Fruit fly (Drosophila melanogaster) whole organism, embryonic: Measurements from ENCODE around the gene CG4297.

Experiments
- Asciz ChIP-seq: fragments of 200-800 bp; sonication (Bioruptor generic); optimal IDR thresholded peaks from 2 replicates; lab custom pipeline; 2017; ENCODE audit warnings: missing biosample characterization, mild to moderate bottlenecking, missing genetic modification characterization, missing genetic modification reagents
- Blimp-1 ChIP-seq: fragments of 200-800 bp; sonication (Bioruptor generic); optimal IDR thresholded peaks from 3 replicates; lab custom pipeline; 2018; ENCODE audit warnings: missing biosample characterization, missing genetic modification characterization, mild to moderate bottlenecking, moderate library complexity, missing genetic modification reagents
- CG10267 ChIP-seq: fragments of 200-800 bp; sonication (Bioruptor generic); optimal IDR thresholded peaks from 2 replicates; lab custom pipeline; 2018; ENCODE audit warnings: missing biosample characterization, mild to moderate bottlenecking, missing genetic modification characterization, moderate library complexity
- CG10321 ChIP-seq: fragments of 200-800 bp; sonication (Bioruptor generic); IDR thresholded peaks from 2 replicates; pipeline ENCODE4 v1.3.6; 2022; ENCODE audit warnings: missing biosample characterization, missing genetic modification characterization
- CG10366 ChIP-seq: fragments of 200-800 bp; sonication (Bioruptor generic); IDR thresholded peaks from 2 replicates; pipeline ENCODE4 v1.3.6; 2022; ENCODE audit warnings: missing biosample characterization, missing genetic modification characterization
- CG10543 ChIP-seq: fragments of 200-800 bp; sonication (Bioruptor generic); optimal IDR thresholded peaks from 3 replicates; lab custom pipeline; 2017; ENCODE audit warnings: missing biosample characterization, mild to moderate bottlenecking, missing genetic modification characterization, moderate library complexity
- CG1233 ChIP-seq: fragments of 200-800 bp; sonication (Bioruptor generic); optimal IDR thresholded peaks from 4 replicates; lab custom pipeline; 2018; ENCODE audit warnings: missing biosample characterization, mild to moderate bottlenecking, missing genetic modification characterization
- CG14050 ChIP-seq: fragments of 200-800 bp; sonication (Bioruptor generic); IDR thresholded peaks from 3 replicates; pipeline ENCODE4 v1.3.6; 2022; ENCODE audit warnings: missing biosample characterization, missing genetic modification characterization
- CG15479 ChIP-seq: fragments of 200-800 bp; sonication (Bioruptor generic); optimal IDR thresholded peaks from 3 replicates; lab custom pipeline; 2019; ENCODE audit warnings: missing biosample characterization, mild to moderate bottlenecking, missing genetic modification characterization, moderate library complexity
- CG1603 ChIP-seq: fragments of 200-800 bp; sonication (Bioruptor generic); optimal IDR thresholded peaks from 2 replicates; lab custom pipeline; 2019; ENCODE audit warnings: missing biosample characterization, mild to moderate bottlenecking, missing genetic modification characterization, moderate library complexity
- CG1832 ChIP-seq: fragments of 200-800 bp; sonication (Bioruptor generic); optimal IDR thresholded peaks from 2 replicates; lab custom pipeline; 2017; ENCODE audit warnings: missing biosample characterization, mild to moderate bottlenecking, missing genetic modification characterization, inconsistent platforms
- CG2712 ChIP-seq: fragments of 200-800 bp; optimal IDR thresholded peaks from 3 replicates; lab custom pipeline; 2019; ENCODE audit warnings: missing biosample characterization, mild to moderate bottlenecking, missing genetic modification characterization, moderate library complexity
- CG32532 ChIP-seq: fragments of 200-800 bp; sonication (Bioruptor generic); IDR thresholded peaks from 2 replicates; pipeline ENCODE4 v1.3.6; 2022; ENCODE audit warnings: missing biosample characterization, missing genetic modification characterization
- CG34422 ChIP-seq: fragments of 200-800 bp; sonication (Bioruptor generic); IDR thresholded peaks from 3 replicates; pipeline ENCODE4 v1.3.6; 2022; ENCODE audit warnings: missing biosample characterization, missing genetic modification characterization
- CG4360 ChIP-seq: fragments of 200-800 bp; sonication (Bioruptor generic); IDR thresholded peaks from 2 replicates; pipeline ENCODE4 v1.3.6; 2022; ENCODE audit warnings: missing biosample characterization, missing genetic modification characterization
- CG4730 ChIP-seq: fragments of 200-800 bp; sonication (Bioruptor generic); IDR thresholded peaks from 2 replicates; pipeline ENCODE4 v1.3.6; 2022; ENCODE audit warnings: missing biosample characterization, missing genetic modification characterization
- CG7928 ChIP-seq: fragments of 200-800 bp; sonication (Bioruptor generic); optimal IDR thresholded peaks from 2 replicates; lab custom pipeline; 2017; ENCODE audit warnings: missing biosample characterization, mild to moderate bottlenecking, missing genetic modification characterization
- Deaf1 ChIP-seq: fragments of 200-800 bp; optimal IDR thresholded peaks from 3 replicates; lab custom pipeline; 2019; ENCODE audit warnings: missing biosample characterization, mild to moderate bottlenecking, missing genetic modification characterization, moderate library complexity
- Med ChIP-seq: fragments of 200-800 bp; sonication (Bioruptor generic); peaks from one replicate; lab custom pipeline; 2016; ENCODE audit warnings: missing biosample characterization, missing genetic modification characterization, mild to moderate bottlenecking, inconsistent platforms, moderate library complexity
- Mrtf ChIP-seq: fragments of 200-800 bp; sonication (Bioruptor generic); IDR thresholded peaks from 3 replicates; pipeline ENCODE4 v1.3.6; 2022; ENCODE audit warnings: missing biosample characterization, missing genetic modification characterization
- Nf-YB ChIP-seq: fragments of 200-800 bp; sonication (Bioruptor generic); optimal IDR thresholded peaks from 3 replicates; lab custom pipeline; 2019; ENCODE audit warnings: missing biosample characterization, mild to moderate bottlenecking, missing genetic modification characterization, moderate library complexity
- Nf-YC ChIP-seq: fragments of 200-800 bp; optimal IDR thresholded peaks from 3 replicates; lab custom pipeline; 2019; ENCODE audit warnings: missing biosample characterization, mild to moderate bottlenecking, missing genetic modification characterization, moderate library complexity
- Sox102F ChIP-seq: fragments of 200-800 bp; sonication (Bioruptor generic); optimal IDR thresholded peaks from 2 replicates; lab custom pipeline; 2018; ENCODE audit warnings: missing biosample characterization, mild to moderate bottlenecking, missing genetic modification characterization, moderate library complexity
- abd-A ChIP-seq: fragments of 200-800 bp; sonication (Bioruptor generic); optimal IDR thresholded peaks from 3 replicates; lab custom pipeline; 2019; ENCODE audit warnings: missing biosample characterization, mild to moderate bottlenecking, missing genetic modification characterization, moderate library complexity
- ac ChIP-seq: fragments of 200-800 bp; sonication (Bioruptor generic); optimal IDR thresholded peaks from 3 replicates; lab custom pipeline; 2017; ENCODE audit warnings: missing biosample characterization, mild to moderate bottlenecking, missing genetic modification characterization
- ase ChIP-seq: fragments of 200-800 bp; sonication (Bioruptor generic); IDR thresholded peaks from 3 replicates; pipeline ENCODE4 v1.3.6; 2022; ENCODE audit warnings: missing biosample characterization, missing genetic modification characterization
- cg ChIP-seq: fragments of 200-800 bp; sonication (Bioruptor generic); optimal IDR thresholded peaks from 3 replicates; lab custom pipeline; 2019; ENCODE audit warnings: missing biosample characterization, mild to moderate bottlenecking, missing genetic modification characterization, moderate library complexity
- dysf ChIP-seq: fragments of 200-800 bp; sonication (Bioruptor generic); IDR thresholded peaks from 3 replicates; pipeline ENCODE4 v1.3.6; 2022; ENCODE audit warnings: missing biosample characterization, missing genetic modification characterization
- en ChIP-seq: fragments of 200-800 bp; sonication (Bioruptor generic); optimal IDR thresholded peaks from 2 replicates; lab custom pipeline; 2016; ENCODE audit warnings: missing biosample characterization, missing genetic modification characterization
- fd3F ChIP-seq: fragments of 200-800 bp; sonication (Bioruptor generic); optimal IDR thresholded peaks from 2 replicates; lab custom pipeline; 2018; ENCODE audit warnings: missing biosample characterization, mild to moderate bottlenecking, missing genetic modification characterization, moderate library complexity
- gem ChIP-seq: fragments of 200-800 bp; sonication (Bioruptor generic); optimal IDR thresholded peaks from 2 replicates; lab custom pipeline; 2019; ENCODE audit warnings: missing biosample characterization, mild to moderate bottlenecking, missing genetic modification characterization, moderate library complexity
- grn ChIP-seq: fragments of 200-800 bp; sonication (Bioruptor generic); optimal IDR thresholded peaks from 3 replicates; lab custom pipeline; 2017; ENCODE audit warnings: missing biosample characterization, missing genetic modification characterization
- ken ChIP-seq: fragments of 200-800 bp; sonication (Bioruptor generic); IDR thresholded peaks from 3 replicates; pipeline ENCODE4 v1.3.6; 2022; ENCODE audit warnings: missing biosample characterization, missing genetic modification characterization
- lbe ChIP-seq: fragments of 200-800 bp; sonication (Bioruptor generic); optimal IDR thresholded peaks from 2 replicates; lab custom pipeline; 2016; ENCODE audit warnings: missing biosample characterization, mild to moderate bottlenecking, missing genetic modification characterization
- oc ChIP-seq: fragments of 200-800 bp; sonication (Bioruptor generic); optimal IDR thresholded peaks from 2 replicates; lab custom pipeline; 2018; ENCODE audit warnings: missing biosample characterization, mild to moderate bottlenecking, missing genetic modification characterization, moderate library complexity
- pan ChIP-seq, 4 experiments: fragments of >200 bp in 3 of 4; fragments of 200-800 bp in 1 of 4; sonication (Bioruptor generic) in 1 of 4; optimal IDR thresholded peaks in 3 of 4; IDR thresholded peaks in 1 of 4; 2 replicates each; pipeline versions ENCODE4 v1.3.6 to Lab custom; 2017 to 2022; ENCODE audit warnings: missing biosample characterization in 2 of 4, missing genetic modification characterization in 2 of 4, mixed read lengths in 1 of 4
- peb ChIP-seq: fragments of 200-800 bp; sonication (Bioruptor generic); IDR thresholded peaks from 2 replicates; pipeline ENCODE4 v1.3.6; 2022; ENCODE audit warnings: missing biosample characterization, missing genetic modification characterization
- pita ChIP-seq: fragments of 200-800 bp; sonication (Bioruptor generic); optimal IDR thresholded peaks from 2 replicates; lab custom pipeline; 2017; ENCODE audit warnings: missing biosample characterization, mild to moderate bottlenecking, missing genetic modification characterization
- repo ChIP-seq: fragments of 200-800 bp; sonication (Bioruptor generic); optimal IDR thresholded peaks from 2 replicates; lab custom pipeline; 2016; ENCODE audit warnings: missing biosample characterization, missing genetic modification characterization
- salm ChIP-seq: fragments of 200-800 bp; sonication (Bioruptor generic); optimal IDR thresholded peaks from 2 replicates; lab custom pipeline; 2018; ENCODE audit warnings: missing biosample characterization, mild to moderate bottlenecking, missing genetic modification characterization
- sd ChIP-seq: fragments of 200-800 bp; sonication (Bioruptor generic); optimal IDR thresholded peaks from 3 replicates; lab custom pipeline; 2018; ENCODE audit warnings: missing biosample characterization, mild to moderate bottlenecking, missing genetic modification characterization, moderate library complexity
- sens ChIP-seq: fragments of 200-800 bp; sonication (Bioruptor generic); peaks from one replicate; lab custom pipeline; 2016; ENCODE audit warnings: missing biosample characterization, missing genetic modification characterization
- sim ChIP-seq: fragments of 200-800 bp; sonication (Bioruptor generic); IDR thresholded peaks from 2 replicates; pipeline ENCODE4 v1.3.6; 2022; ENCODE audit warnings: missing biosample characterization, missing genetic modification characterization
- sr ChIP-seq: fragments of 200-800 bp; sonication (Bioruptor generic); IDR thresholded peaks from 3 replicates; pipeline ENCODE4 v1.3.6; 2022; ENCODE audit warnings: missing biosample characterization, missing genetic modification characterization
- tll ChIP-seq, 2 experiments: fragments of 200-800 bp in 1 of 2; fragments of >200 bp in 1 of 2; sonication (Bioruptor generic) in 1 of 2; optimal IDR thresholded peaks; 2 replicates each; lab custom pipeline; 2017 to 2019; ENCODE audit warnings: missing biosample characterization in 2 of 2, missing genetic modification characterization in 2 of 2, mild to moderate bottlenecking in 1 of 2, moderate library complexity in 1 of 2
- tna ChIP-seq: fragments of 200-800 bp; sonication (Bioruptor generic); IDR thresholded peaks from 2 replicates; pipeline ENCODE4 v1.3.6; 2022; ENCODE audit warnings: missing biosample characterization, missing genetic modification characterization; ENCODE audit not compliant: partially characterized antibody
- unpg ChIP-seq: fragments of 200-800 bp; sonication (Bioruptor generic); optimal IDR thresholded peaks from 3 replicates; lab custom pipeline; 2018; ENCODE audit warnings: missing biosample characterization, mild to moderate bottlenecking, missing genetic modification characterization, moderate library complexity
- zfh2 ChIP-seq: fragments of 200-800 bp; sonication (Bioruptor generic); optimal IDR thresholded peaks from 2 replicates; lab custom pipeline; 2016; ENCODE audit warnings: missing biosample characterization, missing genetic modification characterization

Gene CG4297

DNA sequence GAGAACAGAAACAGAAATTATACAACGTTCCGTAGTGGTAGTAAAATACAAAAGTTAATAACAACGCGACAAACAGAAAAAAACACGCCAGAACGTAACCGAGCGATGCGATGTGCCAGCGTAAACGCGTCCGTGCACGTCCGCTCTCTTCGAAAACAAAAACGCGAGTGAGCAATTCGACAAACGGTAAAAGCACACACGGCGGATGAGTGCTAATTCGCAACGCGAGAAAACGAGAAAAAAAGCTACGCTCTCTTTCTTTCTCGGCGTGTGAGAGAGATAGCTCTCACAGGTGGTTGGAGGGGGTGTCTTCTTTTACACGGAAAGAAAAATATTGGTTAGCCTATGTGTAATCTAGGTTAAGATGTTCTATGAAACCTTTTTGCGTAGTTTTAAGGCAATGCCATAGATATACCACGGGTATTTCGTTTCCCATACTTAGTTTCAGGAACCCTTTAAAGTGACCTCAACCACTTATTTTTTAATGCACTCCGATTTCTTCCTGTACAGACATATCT is at the start of gene CG4297 (continued):
- TF ChIP-seq ken (GFP tag; lab: Robert Waterston, UW) (no peak), fd3F (GFP tag; lab: Kevin White, UChicago) (peak; percentile 85), Blimp-1 (GFP tag; lab: Kevin White, UChicago) (peak; percentile 91), CG32532 (GFP tag; lab: Robert Waterston, UW) (no peak), CG2712 (tag; lab: Kevin White, UChicago) (peak; percentile 93), zfh2 (peak; percentile 94), CG14050 (GFP tag; lab: Robert Waterston, UW) (no peak), pita (GFP tag; lab: Kevin White, UChicago) (no peak), lbe (GFP tag; lab: Kevin White, UChicago) (peak; percentile 2), CG1603 (tag; lab: Kevin White, UChicago) (peak; percentile 93), CG7928 (GFP tag; lab: Kevin White, UChicago) (peak; percentile 65), pan (optimal IDR thresholded peaks at IDR 0.05; lab: Kevin White, UChicago) (no peak), pan (GFP tag; optimal IDR thresholded peaks at IDR 0.05 in 1 of 2, IDR thresholded peaks at IDR 0.05 in 1 of 2) (no peak), sd (tag; lab: Kevin White, UChicago) (peak; percentile 91), CG10267 (tag; lab: Kevin White, UChicago) (peak; percentile 82), CG10543 (peak; percentile 89), ac (peak; percentile 44), sim (GFP tag; lab: Robert Waterston, UW) (no peak), tll (GFP tag; optimal IDR thresholded peaks at IDR 0.05; lab: Kevin White, UChicago) (no peak), CG1233 (GFP tag; lab: Kevin White, UChicago) (peak; percentile 91), CG34422 (GFP tag; lab: Robert Waterston, UW) (no peak), en (peak; percentile 88), Mrtf (no peak), dysf (GFP tag; lab: Robert Waterston, UW) (no peak), peb (GFP tag; lab: Robert Waterston, UW) (no peak), Nf-YB (GFP tag; lab: Kevin White, UChicago) (peak; percentile 62), salm (tag; lab: Kevin White, UChicago) (peak; percentile 91)

DNA sequence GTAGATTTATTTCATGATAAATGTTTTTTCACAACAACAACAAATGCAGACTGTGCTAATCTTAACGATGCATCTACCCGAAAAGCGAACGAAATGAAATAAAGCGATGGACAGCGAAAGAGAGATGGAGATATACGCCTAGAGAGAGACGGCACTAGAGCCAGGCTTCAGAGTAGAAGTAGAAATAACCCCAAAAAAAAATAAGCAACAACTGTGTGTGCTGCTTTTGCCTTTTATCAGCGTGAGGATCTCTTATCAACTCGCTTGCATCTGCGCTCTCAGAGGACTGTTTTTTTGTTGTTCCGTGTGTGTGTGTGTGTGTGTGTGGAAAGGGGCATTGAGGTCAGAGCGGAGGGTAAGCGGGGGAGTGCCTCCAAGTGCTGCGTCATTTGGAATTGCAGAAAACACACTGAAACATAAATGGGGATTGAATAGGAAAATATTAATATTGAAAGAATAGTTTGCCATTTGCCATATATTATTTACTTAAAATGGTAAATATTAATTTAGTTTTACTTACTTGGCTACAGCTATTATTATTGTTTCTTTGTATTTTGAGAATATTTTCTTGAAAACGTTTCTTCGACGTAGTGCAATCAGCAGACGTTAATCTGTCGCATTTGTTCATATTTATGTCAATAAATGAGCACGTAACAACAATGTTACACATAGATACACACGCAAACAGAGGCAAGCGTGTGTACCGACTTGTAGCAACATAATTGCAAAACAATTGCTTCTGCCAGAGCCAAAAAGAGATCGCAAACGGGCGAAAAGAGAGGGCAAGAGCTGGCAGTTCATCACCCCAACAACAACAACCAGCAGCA is 49.2 kb upstream of the CG4297 start:
- peak; percentile 89 for TF ChIP-seq CG4360 (GFP tag; lab: Robert Waterston, UW)
- TF ChIP-seq CG10321 (GFP tag; lab: Robert Waterston, UW), result peak; percentile 88
- TF ChIP-seq cg (GFP tag; lab: Kevin White, UChicago), result peak; percentile 65
- TF ChIP-seq oc, result peak; percentile 38
- no peak for TF ChIP-seq CG10366
- TF ChIP-seq grn (GFP tag; lab: Kevin White, UChicago), result peak; percentile 100
- TF ChIP-seq ase (GFP tag; lab: Robert Waterston, UW), result 0 out of 3 replicates have a peak, but pooled peaks have one; percentile 15
- peak; percentile 56 for TF ChIP-seq CG15479 (GFP tag; lab: Kevin White, UChicago)
- peak; percentile 51 for TF ChIP-seq Nf-YC (tag; lab: Kevin White, UChicago)
- TF ChIP-seq Asciz (GFP tag; lab: Kevin White, UChicago), result peak; percentile 32
- TF ChIP-seq abd-A (tag; lab: Kevin White, UChicago), result peak; percentile 63
- peak; percentile 8 for TF ChIP-seq unpg (GFP tag; lab: Kevin White, UChicago)
- peak; percentile 0 for TF ChIP-seq Deaf1 (tag; lab: Kevin White, UChicago)
- TF ChIP-seq Med (GFP tag; lab: Kevin White, UChicago), result peak; percentile 56
- TF ChIP-seq sr (GFP tag; lab: Robert Waterston, UW), result 0 out of 3 replicates have a peak, but pooled peaks have one; percentile 5
- TF ChIP-seq tna (GFP tag; lab: Robert Waterston, UW), result no peak
- TF ChIP-seq CG1832 (GFP tag; lab: Kevin White, UChicago), result peak; percentile 65
- TF ChIP-seq repo (GFP tag; lab: Kevin White, UChicago), result no peak
- peak; percentile 45 for TF ChIP-seq gem (tag; lab: Kevin White, UChicago)
- TF ChIP-seq sens (GFP tag; lab: Kevin White, UChicago), result peak; percentile 55
- TF ChIP-seq Sox102F, result peak; percentile 10
- no peak for TF ChIP-seq CG4730 (GFP tag; lab: Robert Waterston, UW)
